Fruit fly (Drosophila melanogaster): Measurements from ENCODE around the gene heca.

The heca gene

DNA sequence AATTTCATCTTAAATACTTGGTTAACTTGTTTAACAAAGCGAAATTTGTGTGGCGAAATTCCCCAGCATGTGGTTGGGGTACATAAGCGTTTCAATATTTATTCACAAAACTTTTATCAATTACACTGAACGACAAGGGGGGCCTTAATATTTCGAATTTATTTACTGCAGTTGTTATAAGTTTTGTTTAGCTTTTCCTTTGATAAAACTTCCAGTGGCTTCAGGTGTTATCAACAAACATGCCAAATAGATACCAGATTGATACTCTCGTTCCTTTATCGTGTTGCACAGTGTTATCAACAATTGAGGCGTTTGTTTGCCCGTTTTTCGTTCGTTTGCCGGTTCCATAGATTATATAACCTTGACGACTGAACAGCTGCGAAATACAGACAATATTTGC lies 2.6 kb downstream of the heca start (continued):
- TF ChIP-seq CG15011 (GFP tag; optimal IDR thresholded peaks at IDR 0.05) (no peak), trem (tag; optimal IDR thresholded peaks at IDR 0.05) (no peak), CG11093 (GFP tag; IDR thresholded peaks at IDR 0.05) (no peak), Dfd (GFP tag; optimal IDR thresholded peaks at IDR 0.05) (no peak), chn (GFP tag; optimal IDR thresholded peaks at IDR 0.05) (no peak), Sin3A (optimal IDR thresholded peaks at IDR 0.05) (no peak), PHDP (tag; optimal IDR thresholded peaks at IDR 0.05) (peak; percentile 27), al (GFP tag; IDR thresholded peaks at IDR 0.05) (peak; percentile 36; the same call in 1 of the 2 replicates), NC2α (GFP tag; optimal IDR thresholded peaks at IDR 0.05) (no peak), CG8290 (GFP tag; optimal IDR thresholded peaks at IDR 0.05) (no peak), CG8290 (tag; optimal IDR thresholded peaks at IDR 0.05) (no peak), Poxn (GFP tag; IDR thresholded peaks at IDR 0.05) (0 out of 2 replicates have a peak, but pooled peaks have one; percentile 49), zfh1 (GFP tag; IDR thresholded peaks at IDR 0.05) (peak; percentile 63), CG18262 (tag; optimal IDR thresholded peaks at IDR 0.05) (peak; percentile 23), Hr3 (GFP tag; optimal IDR thresholded peaks at IDR 0.05) (no peak), CG3065 (GFP tag; optimal IDR thresholded peaks at IDR 0.05) (no peak), dati (GFP tag; IDR thresholded peaks at IDR 0.05) (peak; percentile 6; the same call in 1 of the 2 replicates), Ets97D (GFP tag; optimal IDR thresholded peaks at IDR 0.05) (no peak), CG43689 (GFP tag; IDR thresholded peaks at IDR 0.05) (no peak), chm (GFP tag; IDR thresholded peaks at IDR 0.05) (no peak), CG8478 (optimal IDR thresholded peaks at IDR 0.05) (no peak), Med (GFP tag) (peak; percentile 89), hbn (GFP tag; IDR thresholded peaks at IDR 0.05; ENCODE audit: partially characterized antibody) (no peak), fu2 (GFP tag; optimal IDR thresholded peaks at IDR 0.05) (peak; percentile 5), Xrp1 (GFP tag; IDR thresholded peaks at IDR 0.05) (peak; percentile 55; the same call in 1 of the 2 replicates), D19B (GFP tag; optimal IDR thresholded peaks at IDR 0.05) (no peak), CG3995 (GFP tag; optimal IDR thresholded peaks at IDR 0.05) (no peak), CG15479 (GFP tag; optimal IDR thresholded peaks at IDR 0.05) (no peak), run (tag; optimal IDR thresholded peaks at IDR 0.05) (no peak), CG13424 (tag; optimal IDR thresholded peaks at IDR 0.05) (no peak), phol (tag; optimal IDR thresholded peaks at IDR 0.05) (peak; percentile 12), gcm (GFP tag; optimal IDR thresholded peaks at IDR 0.05) (no peak), stwl (tag; optimal IDR thresholded peaks at IDR 0.05) (no peak), CG6272 (GFP tag; IDR thresholded peaks at IDR 0.05) (no peak), CG1603 (tag; optimal IDR thresholded peaks at IDR 0.05) (peak; percentile 26), vnd (GFP tag; IDR thresholded peaks at IDR 0.05; ENCODE audit: partially characterized antibody) (no peak), CG9932 (GFP tag; IDR thresholded peaks at IDR 0.05) (peak; percentile 12; the same call in 1 of the 2 replicates), CG10431 (GFP tag; optimal IDR thresholded peaks at IDR 0.05) (no peak), Myb (GFP tag; optimal IDR thresholded peaks at IDR 0.05) (no peak), CG32532 (GFP tag; IDR thresholded peaks at IDR 0.05) (peak; percentile 60), sens-2 (GFP tag; IDR thresholded peaks at IDR 0.05) (no peak), Ssrp (tag; optimal IDR thresholded peaks at IDR 0.05) (no peak), lab (GFP tag; optimal IDR thresholded peaks at IDR 0.05) (peak; percentile 65), kah (GFP tag; optimal IDR thresholded peaks at IDR 0.05) (no peak), CG14014 (GFP tag; IDR thresholded peaks at IDR 0.05) (peak; percentile 28; the same call in 1 of the 2 replicates), CG7372 (GFP tag; IDR thresholded peaks at IDR 0.05) (no peak), Nf-YA (GFP tag; IDR thresholded peaks at IDR 0.05) (no peak), sob (GFP tag; IDR thresholded peaks at IDR 0.05) (peak; percentile 47; the same call in 1 of the 2 replicates), Usf (GFP tag; optimal IDR thresholded peaks at IDR 0.05) (no peak), sim (GFP tag; IDR thresholded peaks at IDR 0.05) (no peak), az2 (GFP tag; optimal IDR thresholded peaks at IDR 0.05) (no peak), tap (tag; optimal IDR thresholded peaks at IDR 0.05) (no peak), CG8089 (GFP tag; optimal IDR thresholded peaks at IDR 0.05) (no peak), sr (GFP tag; IDR thresholded peaks at IDR 0.05) (no peak)
